Worm (Caenorhabditis elegans): ENCODE results near the gene F58H1.2.

F58H1.2 gene

ce11 chrV:11942325-11942724 lies 13.4 kb downstream of the F58H1.2 start, which contains the start of gene F58H1.6:
F58H1.6 (plus strand) TSS chrV:11942625.
- TF ChIP-seq ztf-23 (GFP tag; IDR thresholded peaks at IDR 0.05), result no peak

- TF ChIP-seq med-1 (GFP tag; optimal IDR thresholded peaks at IDR 0.05; ENCODE audit: insufficient read depth), result no peak
- no peak for TF ChIP-seq ztf-23 (GFP tag; IDR thresholded peaks at IDR 0.05)
- no peak for TF ChIP-seq flt-1 (GFP tag; IDR thresholded peaks at IDR 0.05)
- no peak for TF ChIP-seq tab-1 (GFP tag; IDR thresholded peaks at IDR 0.05)
- TF ChIP-seq ref-1 (GFP tag; conservative IDR thresholded peaks at IDR 0.05), result no peak
- TF ChIP-seq T22C8.4 (GFP tag; IDR thresholded peaks at IDR 0.05), result no peak
- no peak for TF ChIP-seq ztf-29 (GFP tag; IDR thresholded peaks at IDR 0.05)
- TF ChIP-seq klf-2 (GFP tag; conservative IDR thresholded peaks at IDR 0.05), result no peak
- no peak for TF ChIP-seq cog-1 (tag; optimal IDR thresholded peaks at IDR 0.05)
Observed at ce11 chrV:11943737-11944136, 14.8 kb downstream of the F58H1.2 start.

- TF ChIP-seq cog-1 (tag; optimal IDR thresholded peaks at IDR 0.05) (no peak), klf-2 (GFP tag; conservative IDR thresholded peaks at IDR 0.05) (no peak), T22C8.4 (GFP tag; IDR thresholded peaks at IDR 0.05) (no peak), ztf-23 (GFP tag; IDR thresholded peaks at IDR 0.05) (no peak), ztf-29 (GFP tag; IDR thresholded peaks at IDR 0.05) (no peak), flt-1 (GFP tag; IDR thresholded peaks at IDR 0.05) (no peak), ref-1 (GFP tag; conservative IDR thresholded peaks at IDR 0.05) (no peak), med-1 (GFP tag; optimal IDR thresholded peaks at IDR 0.05; ENCODE audit: insufficient read depth) (no peak), tab-1 (GFP tag; IDR thresholded peaks at IDR 0.05) (no peak)
Observed at ce11 chrV:11945429-11945828, 16.5 kb downstream of the F58H1.2 start.

- TF ChIP-seq klf-2 (GFP tag; conservative IDR thresholded peaks at IDR 0.05), result no peak
- no peak for TF ChIP-seq flt-1 (GFP tag; IDR thresholded peaks at IDR 0.05)
- TF ChIP-seq med-1 (GFP tag; optimal IDR thresholded peaks at IDR 0.05; ENCODE audit: insufficient read depth), result no peak
- no peak for TF ChIP-seq ztf-29 (GFP tag; IDR thresholded peaks at IDR 0.05)
- no peak for TF ChIP-seq ref-1 (GFP tag; conservative IDR thresholded peaks at IDR 0.05)
- TF ChIP-seq ztf-23 (GFP tag; IDR thresholded peaks at IDR 0.05), result no peak
- no peak for TF ChIP-seq tab-1 (GFP tag; IDR thresholded peaks at IDR 0.05)
- no peak for TF ChIP-seq T22C8.4 (GFP tag; IDR thresholded peaks at IDR 0.05)
Observed at ce11 chrV:11946818-11947217, 17.9 kb downstream of the F58H1.2 start.

ce11 chrV:11947414-11947954 lies 18.6 kb downstream of the F58H1.2 start:
- TF ChIP-seq klf-2 (GFP tag; conservative IDR thresholded peaks at IDR 0.05), result no peak
- no peak for TF ChIP-seq tab-1 (GFP tag; IDR thresholded peaks at IDR 0.05)
- no peak for TF ChIP-seq cog-1 (tag; optimal IDR thresholded peaks at IDR 0.05)
- TF ChIP-seq ztf-23 (GFP tag; IDR thresholded peaks at IDR 0.05), result no peak
- no peak for TF ChIP-seq med-1 (GFP tag; optimal IDR thresholded peaks at IDR 0.05; ENCODE audit: insufficient read depth)
- no peak for TF ChIP-seq flt-1 (GFP tag; IDR thresholded peaks at IDR 0.05)
- TF ChIP-seq ztf-29 (GFP tag; IDR thresholded peaks at IDR 0.05), result no peak
- no peak for TF ChIP-seq T22C8.4 (GFP tag; IDR thresholded peaks at IDR 0.05)
- TF ChIP-seq ref-1 (GFP tag; conservative IDR thresholded peaks at IDR 0.05), result no peak

ce11 chrV:11948581-11948980 lies 19.7 kb downstream of the F58H1.2 start:
- TF ChIP-seq ztf-29 (GFP tag; IDR thresholded peaks at IDR 0.05), result no peak
- TF ChIP-seq T22C8.4 (GFP tag; IDR thresholded peaks at IDR 0.05), result no peak
- TF ChIP-seq ref-1 (GFP tag; conservative IDR thresholded peaks at IDR 0.05), result no peak
- TF ChIP-seq flt-1 (GFP tag; IDR thresholded peaks at IDR 0.05), result no peak
- TF ChIP-seq ztf-23 (GFP tag; IDR thresholded peaks at IDR 0.05), result no peak
- no peak for TF ChIP-seq tab-1 (GFP tag; IDR thresholded peaks at IDR 0.05)
- no peak for TF ChIP-seq klf-2 (GFP tag; conservative IDR thresholded peaks at IDR 0.05)
- TF ChIP-seq cog-1 (tag; optimal IDR thresholded peaks at IDR 0.05), result no peak
- no peak for TF ChIP-seq med-1 (GFP tag; optimal IDR thresholded peaks at IDR 0.05; ENCODE audit: insufficient read depth)

- TF ChIP-seq tab-1 (GFP tag; IDR thresholded peaks at IDR 0.05) (no peak), cog-1 (tag; optimal IDR thresholded peaks at IDR 0.05) (no peak), klf-2 (GFP tag; conservative IDR thresholded peaks at IDR 0.05) (no peak), T22C8.4 (GFP tag; IDR thresholded peaks at IDR 0.05) (no peak), ref-1 (GFP tag; conservative IDR thresholded peaks at IDR 0.05) (no peak), ztf-29 (GFP tag; IDR thresholded peaks at IDR 0.05) (no peak), med-1 (GFP tag; optimal IDR thresholded peaks at IDR 0.05; ENCODE audit: insufficient read depth) (no peak), flt-1 (GFP tag; IDR thresholded peaks at IDR 0.05) (no peak), ztf-23 (GFP tag; IDR thresholded peaks at IDR 0.05) (no peak)
Observed at ce11 chrV:11949509-11950117, 20.7 kb downstream of the F58H1.2 start.

- TF ChIP-seq T22C8.4 (GFP tag; IDR thresholded peaks at IDR 0.05) (no peak), tab-1 (GFP tag; IDR thresholded peaks at IDR 0.05) (no peak), med-1 (GFP tag; optimal IDR thresholded peaks at IDR 0.05; ENCODE audit: insufficient read depth) (no peak), klf-2 (GFP tag; conservative IDR thresholded peaks at IDR 0.05) (no peak), cog-1 (tag; optimal IDR thresholded peaks at IDR 0.05) (no peak), ztf-23 (GFP tag; IDR thresholded peaks at IDR 0.05) (no peak)
Observed at ce11 chrV:11951227-11951626, 22.3 kb downstream of the F58H1.2 start.

ce11 chrV:11952854-11953447 lies 24.1 kb downstream of the F58H1.2 start:
- TF ChIP-seq ztf-23 (GFP tag; IDR thresholded peaks at IDR 0.05), result no peak
- no peak for TF ChIP-seq tab-1 (GFP tag; IDR thresholded peaks at IDR 0.05)

- TF ChIP-seq klf-2 (GFP tag; conservative IDR thresholded peaks at IDR 0.05), result no peak
- no peak for TF ChIP-seq ztf-29 (GFP tag; IDR thresholded peaks at IDR 0.05)
- TF ChIP-seq med-1 (GFP tag; optimal IDR thresholded peaks at IDR 0.05; ENCODE audit: insufficient read depth), result no peak
- no peak for TF ChIP-seq tab-1 (GFP tag; IDR thresholded peaks at IDR 0.05)
- no peak for TF ChIP-seq T22C8.4 (GFP tag; IDR thresholded peaks at IDR 0.05)
Observed at ce11 chrV:11953621-11954020, 24.7 kb downstream of the F58H1.2 start.
